Fruit fly (Drosophila melanogaster): Measurements from ENCODE around the gene CG44194.

dm6 chr3R:13043857-13044256, 46.3 kb upstream of the CG44194 start, which contains the start of gene CG45122:
- TF ChIP-seq Opbp (GFP tag; IDR thresholded peaks at IDR 0.05; ENCODE audit: partially characterized antibody) (no peak), Hr39 (optimal IDR thresholded peaks at IDR 0.05) (no peak)

All from whole organism, embryonic.